Worm (Caenorhabditis elegans): ENCODE measurements around the gene appg-1.

ce11 chrII:10316119-10316518 lies 9.7 kb upstream of the appg-1 start, which contains the start of gene gcy-5:
- TF ChIP-seq dao-5 (tag; optimal IDR thresholded peaks at IDR 0.05), result no peak
- no peak for TF ChIP-seq him-1 (tag; optimal IDR thresholded peaks at IDR 0.05)

All from whole organism, L4/young adult.